Fruit fly (Drosophila melanogaster) whole organism, embryonic: ENCODE data around the gene CG14212.

Experiments used
- C15 ChIP-seq: fragments of 200-800 bp; sonication (Bioruptor generic); IDR thresholded peaks from 3 replicates; pipeline ENCODE4 v1.3.6; 2022; ENCODE audit warnings: missing biosample characterization, missing genetic modification characterization
- CG10366 ChIP-seq: fragments of 200-800 bp; sonication (Bioruptor generic); IDR thresholded peaks from 2 replicates; pipeline ENCODE4 v1.3.6; 2022; ENCODE audit warnings: missing biosample characterization, missing genetic modification characterization
- CG11695 ChIP-seq: fragments of 200-800 bp; sonication (Bioruptor generic); IDR thresholded peaks from 3 replicates; pipeline ENCODE4 v1.3.6; 2022; ENCODE audit warnings: missing biosample characterization, missing genetic modification characterization
- CG1233 ChIP-seq: fragments of 200-800 bp; sonication (Bioruptor generic); optimal IDR thresholded peaks from 4 replicates; lab custom pipeline; 2018; ENCODE audit warnings: missing biosample characterization, mild to moderate bottlenecking, missing genetic modification characterization
- CG12744 ChIP-seq: fragments of 200-800 bp; sonication (Bioruptor generic); optimal IDR thresholded peaks from 2 replicates; lab custom pipeline; 2016; ENCODE audit warnings: missing biosample characterization, missing genetic modification characterization
- CG14050 ChIP-seq: fragments of 200-800 bp; sonication (Bioruptor generic); IDR thresholded peaks from 3 replicates; pipeline ENCODE4 v1.3.6; 2022; ENCODE audit warnings: missing biosample characterization, missing genetic modification characterization
- CG15073 ChIP-seq: fragments of 200-800 bp; sonication (Bioruptor generic); optimal IDR thresholded peaks from 2 replicates; lab custom pipeline; 2016; ENCODE audit warnings: missing biosample characterization, missing genetic modification characterization
- CG15601 ChIP-seq: fragments of 200-800 bp; sonication (Bioruptor generic); optimal IDR thresholded peaks from 3 replicates; lab custom pipeline; 2019; ENCODE audit warnings: missing biosample characterization, mild to moderate bottlenecking, missing genetic modification characterization, moderate library complexity
- CG16779 ChIP-seq: fragments of 200-800 bp; sonication (Bioruptor generic); IDR thresholded peaks from 2 replicates; pipeline ENCODE4 v1.3.6; 2022; ENCODE audit warnings: missing biosample characterization, missing genetic modification characterization
- CG17359 ChIP-seq: fragments of 200-800 bp; sonication (Bioruptor generic); optimal IDR thresholded peaks from 3 replicates; lab custom pipeline; 2018; ENCODE audit warnings: missing biosample characterization, mild to moderate bottlenecking, missing genetic modification characterization, moderate library complexity
- CG17568 ChIP-seq: fragments of 200-800 bp; sonication (Bioruptor generic); optimal IDR thresholded peaks from 2 replicates; lab custom pipeline; 2018; ENCODE audit warnings: missing biosample characterization, mild to moderate bottlenecking, missing genetic modification characterization, moderate library complexity
- CG17829 ChIP-seq: fragments of 200-800 bp; optimal IDR thresholded peaks from 2 replicates; lab custom pipeline; 2019; ENCODE audit warnings: missing biosample characterization, mild to moderate bottlenecking, missing genetic modification characterization, moderate library complexity
- CG18619 ChIP-seq: fragments of 200-800 bp; sonication (Bioruptor generic); optimal IDR thresholded peaks from 3 replicates; lab custom pipeline; 2017; ENCODE audit warnings: missing biosample characterization, mild to moderate bottlenecking, missing genetic modification characterization
- CG31441 ChIP-seq: fragments of 200-800 bp; sonication (Bioruptor generic); IDR thresholded peaks from 2 replicates; pipeline ENCODE4 v1.3.6; 2022; ENCODE audit warnings: missing biosample characterization, missing genetic modification characterization
- CG3407 ChIP-seq: fragments of 200-800 bp; sonication (Bioruptor generic); optimal IDR thresholded peaks from 2 replicates; lab custom pipeline; 2018; ENCODE audit warnings: missing biosample characterization, mild to moderate bottlenecking, missing genetic modification characterization
- CG4707 ChIP-seq: fragments of 200-800 bp; sonication (Bioruptor generic); optimal IDR thresholded peaks from 2 replicates; lab custom pipeline; 2018; ENCODE audit warnings: missing biosample characterization, mild to moderate bottlenecking, missing genetic modification characterization, moderate library complexity
- CG7372 ChIP-seq: fragments of 200-800 bp; sonication (Bioruptor generic); IDR thresholded peaks from 2 replicates; pipeline ENCODE4 v1.3.6; 2022; ENCODE audit warnings: missing biosample characterization, missing genetic modification characterization
- CG7556 ChIP-seq: fragments of 200-800 bp; sonication (Bioruptor generic); optimal IDR thresholded peaks from 2 replicates; lab custom pipeline; 2017; ENCODE audit warnings: missing biosample characterization, mild to moderate bottlenecking, missing genetic modification characterization
- CG7963 ChIP-seq: fragments of 200-800 bp; sonication (Bioruptor generic); IDR thresholded peaks from 3 replicates; pipeline ENCODE4 v1.3.6; 2022; ENCODE audit warnings: missing biosample characterization, missing genetic modification characterization; ENCODE audit not compliant: partially characterized antibody
- CG8359 ChIP-seq: fragments of 200-800 bp; sonication (Bioruptor generic); optimal IDR thresholded peaks from 2 replicates; lab custom pipeline; 2017; ENCODE audit warnings: missing biosample characterization, mild to moderate bottlenecking, missing genetic modification characterization, borderline replicate concordance
- CG8388 ChIP-seq: fragments of 200-800 bp; sonication (Bioruptor generic); optimal IDR thresholded peaks from 2 replicates; lab custom pipeline; 2019; ENCODE audit warnings: missing biosample characterization, mild to moderate bottlenecking, missing genetic modification characterization, moderate library complexity
- CG9437 ChIP-seq: fragments of 200-800 bp; sonication (Bioruptor generic); optimal IDR thresholded peaks from 2 replicates; lab custom pipeline; 2018; ENCODE audit warnings: missing biosample characterization, mild to moderate bottlenecking, missing genetic modification characterization
- Dip2 ChIP-seq: fragments of 200-800 bp; sonication (Bioruptor generic); IDR thresholded peaks from 2 replicates; pipeline ENCODE4 v1.3.6; 2022; ENCODE audit warnings: missing biosample characterization, missing genetic modification characterization
- Eip74EF ChIP-seq, 2 experiments: fragments of 200-800 bp in 1 of 2; fragments of >200 bp in 1 of 2; sonication (Bioruptor generic) in 1 of 2; optimal IDR thresholded peaks; 2 replicates each; lab custom pipeline; 2017 to 2019; ENCODE audit warnings: missing biosample characterization in 2 of 2, missing genetic modification characterization in 2 of 2, mild to moderate bottlenecking in 1 of 2, moderate library complexity in 1 of 2
- Kr ChIP-seq: fragments of 200-800 bp; sonication (Bioruptor generic); optimal IDR thresholded peaks from 2 replicates; lab custom pipeline; 2017; ENCODE audit warnings: missing biosample characterization, mild to moderate bottlenecking, missing genetic modification characterization
- Med ChIP-seq: fragments of 200-800 bp; sonication (Bioruptor generic); peaks from one replicate; lab custom pipeline; 2016; ENCODE audit warnings: missing biosample characterization, missing genetic modification characterization, mild to moderate bottlenecking, inconsistent platforms, moderate library complexity
- Meics ChIP-seq: fragments of 200-800 bp; sonication (Bioruptor generic); optimal IDR thresholded peaks from 2 replicates; lab custom pipeline; 2017; ENCODE audit warnings: missing biosample characterization, mild to moderate bottlenecking, missing genetic modification characterization
- Mes4 ChIP-seq: fragments of 200-800 bp; sonication (Bioruptor generic); optimal IDR thresholded peaks from 2 replicates; lab custom pipeline; 2016; ENCODE audit warnings: missing biosample characterization, missing genetic modification characterization
- Mrtf ChIP-seq: fragments of 200-800 bp; sonication (Bioruptor generic); IDR thresholded peaks from 3 replicates; pipeline ENCODE4 v1.3.6; 2022; ENCODE audit warnings: missing biosample characterization, missing genetic modification characterization
- Nf-YC ChIP-seq: fragments of 200-800 bp; optimal IDR thresholded peaks from 3 replicates; lab custom pipeline; 2019; ENCODE audit warnings: missing biosample characterization, mild to moderate bottlenecking, missing genetic modification characterization, moderate library complexity
- NfI ChIP-seq: fragments of 200-800 bp; sonication (Bioruptor generic); optimal IDR thresholded peaks from 3 replicates; lab custom pipeline; 2018; ENCODE audit warnings: missing biosample characterization, mild to moderate bottlenecking, missing genetic modification characterization, moderate library complexity
- Opbp ChIP-seq: fragments of 200-800 bp; sonication (Bioruptor generic); IDR thresholded peaks from 3 replicates; pipeline ENCODE4 v1.3.6; 2022; ENCODE audit warnings: missing biosample characterization, missing genetic modification characterization; ENCODE audit not compliant: partially characterized antibody
- Poxn ChIP-seq: fragments of 200-800 bp; sonication (Bioruptor generic); IDR thresholded peaks from 2 replicates; pipeline ENCODE4 v1.3.6; 2022; ENCODE audit warnings: missing biosample characterization, missing genetic modification characterization
- Sin3A ChIP-seq: fragments of >200 bp; optimal IDR thresholded peaks from 2 replicates; lab custom pipeline; 2018
- amos ChIP-seq: fragments of 200-800 bp; sonication (Bioruptor generic); IDR thresholded peaks from 2 replicates; pipeline ENCODE4 v1.3.6; 2022; ENCODE audit warnings: missing biosample characterization, missing genetic modification characterization; ENCODE audit not compliant: partially characterized antibody
- ato ChIP-seq: fragments of 200-800 bp; sonication (Bioruptor generic); IDR thresholded peaks from 2 replicates; pipeline ENCODE4 v1.3.6; 2022; ENCODE audit warnings: missing biosample characterization, missing genetic modification characterization; ENCODE audit not compliant: partially characterized antibody
- bowl ChIP-seq: fragments of 200-800 bp; sonication (Bioruptor generic); IDR thresholded peaks from 2 replicates; pipeline ENCODE4 v1.3.6; 2022; ENCODE audit warnings: missing biosample characterization, missing genetic modification characterization
- ci ChIP-seq: fragments of 200-800 bp; sonication (Bioruptor generic); IDR thresholded peaks from 3 replicates; pipeline ENCODE4 v1.3.6; 2022; ENCODE audit warnings: missing biosample characterization, missing genetic modification characterization
- dati ChIP-seq: fragments of 200-800 bp; sonication (Bioruptor generic); IDR thresholded peaks from 2 replicates; pipeline ENCODE4 v1.3.6; 2022; ENCODE audit warnings: missing biosample characterization, missing genetic modification characterization
- gem ChIP-seq: fragments of 200-800 bp; sonication (Bioruptor generic); optimal IDR thresholded peaks from 2 replicates; lab custom pipeline; 2019; ENCODE audit warnings: missing biosample characterization, mild to moderate bottlenecking, missing genetic modification characterization, moderate library complexity
- hth ChIP-seq: fragments of >200 bp; optimal IDR thresholded peaks from 2 replicates; lab custom pipeline; 2017; ENCODE audit warnings: inconsistent platforms
- ken ChIP-seq: fragments of 200-800 bp; sonication (Bioruptor generic); IDR thresholded peaks from 3 replicates; pipeline ENCODE4 v1.3.6; 2022; ENCODE audit warnings: missing biosample characterization, missing genetic modification characterization
- lmd ChIP-seq: fragments of 200-800 bp; sonication (Bioruptor generic); IDR thresholded peaks from 2 replicates; pipeline ENCODE4 v1.3.6; 2022; ENCODE audit warnings: missing biosample characterization, missing genetic modification characterization
- oc ChIP-seq: fragments of 200-800 bp; sonication (Bioruptor generic); optimal IDR thresholded peaks from 2 replicates; lab custom pipeline; 2018; ENCODE audit warnings: missing biosample characterization, mild to moderate bottlenecking, missing genetic modification characterization, moderate library complexity
- p53 ChIP-seq: fragments of 200-800 bp; sonication (Bioruptor generic); optimal IDR thresholded peaks from 2 replicates; lab custom pipeline; 2016; ENCODE audit warnings: missing biosample characterization, missing genetic modification characterization
- pnt ChIP-seq: fragments of 200-800 bp; sonication (Bioruptor generic); optimal IDR thresholded peaks from 3 replicates; lab custom pipeline; 2016; ENCODE audit warnings: missing biosample characterization, missing genetic modification characterization
- sisA ChIP-seq: fragments of 200-800 bp; sonication (Bioruptor generic); IDR thresholded peaks from 2 replicates; pipeline ENCODE4 v1.3.6; 2022; ENCODE audit warnings: missing biosample characterization, missing genetic modification characterization
- stwl ChIP-seq: fragments of 200-800 bp; sonication (Bioruptor generic); optimal IDR thresholded peaks from 3 replicates; lab custom pipeline; 2018; ENCODE audit warnings: missing biosample characterization, mild to moderate bottlenecking, missing genetic modification characterization, moderate library complexity
- sug ChIP-seq: fragments of 200-800 bp; optimal IDR thresholded peaks from 2 replicates; lab custom pipeline; 2019; ENCODE audit warnings: missing biosample characterization, mild to moderate bottlenecking, missing genetic modification characterization, moderate library complexity
- zen ChIP-seq: fragments of 200-800 bp; sonication (Bioruptor generic); optimal IDR thresholded peaks from 3 replicates; lab custom pipeline; 2018; ENCODE audit warnings: missing biosample characterization, mild to moderate bottlenecking, missing genetic modification characterization, moderate library complexity
- zfh1 ChIP-seq: fragments of 200-800 bp; sonication (Bioruptor generic); IDR thresholded peaks from 3 replicates; pipeline ENCODE4 v1.3.6; 2022; ENCODE audit warnings: missing biosample characterization, missing genetic modification characterization

The CG14212 gene

DNA sequence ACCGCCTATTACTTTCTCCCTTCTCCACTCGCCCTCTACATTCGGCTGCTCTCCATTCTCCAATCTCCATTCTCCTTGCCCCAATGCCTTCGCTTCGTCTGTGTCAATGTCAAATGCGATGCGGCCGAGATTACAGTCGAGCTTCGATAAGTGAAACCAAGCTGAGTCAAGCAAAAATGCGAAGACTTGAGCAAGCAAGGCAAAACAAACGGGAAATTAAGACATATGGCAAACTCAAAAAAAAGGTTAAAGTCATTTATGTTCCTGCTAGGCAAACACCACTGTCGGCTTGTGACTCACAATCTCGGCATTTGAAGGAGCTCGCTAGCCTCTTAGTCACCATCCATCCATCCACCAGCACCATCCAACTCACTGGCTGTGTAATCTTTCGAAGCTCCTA lies 42.9 kb downstream of the CG14212 start (continued):
- TF ChIP-seq Med (GFP tag; lab: Kevin White, UChicago) (peak; percentile 100), C15 (GFP tag; lab: Robert Waterston, UW) (peak; percentile 77), oc (tag; lab: Kevin White, UChicago) (peak; percentile 97), gem (tag; lab: Kevin White, UChicago) (peak; percentile 97), CG17829 (tag; lab: Kevin White, UChicago) (peak; percentile 94), CG7372 (peak; percentile 86), Mrtf (GFP tag; lab: Robert Waterston, UW) (peak; percentile 95), CG4707 (GFP tag; lab: Kevin White, UChicago) (peak; percentile 93), CG8359 (GFP tag; lab: Kevin White, UChicago) (peak; percentile 81), Meics (peak; percentile 91), CG12744 (GFP tag; lab: Kevin White, UChicago) (peak; percentile 88), pnt (GFP tag; lab: Kevin White, UChicago) (peak; percentile 99), CG11695 (GFP tag; lab: Robert Waterston, UW) (peak; percentile 79), Sin3A (lab: Kevin White, UChicago) (no peak), sisA (GFP tag; lab: Robert Waterston, UW) (peak; percentile 95), ci (peak; percentile 98), Kr (GFP tag; lab: Kevin White, UChicago) (peak; percentile 79), sug (tag; lab: Kevin White, UChicago) (peak; percentile 94), bowl (GFP tag; lab: Robert Waterston, UW) (peak; percentile 93), stwl (peak; percentile 59), CG7963 (GFP tag; lab: Robert Waterston, UW) (no peak), Eip74EF (GFP tag; optimal IDR thresholded peaks at IDR 0.05; lab: Kevin White, UChicago) (peak in 1 of 2 experiments; percentile 91), CG1233 (GFP tag; lab: Kevin White, UChicago) (peak; percentile 91), dati (GFP tag; lab: Robert Waterston, UW) (peak; percentile 79), CG31441 (GFP tag; lab: Robert Waterston, UW) (peak; percentile 91), Opbp (no peak), CG16779 (GFP tag; lab: Robert Waterston, UW) (peak; percentile 90), CG3407 (peak; percentile 95), amos (no peak), CG8388 (GFP tag; lab: Kevin White, UChicago) (peak; percentile 94), Mes4 (GFP tag; lab: Kevin White, UChicago) (peak; percentile 97), CG17568 (GFP tag; lab: Kevin White, UChicago) (no peak), NfI (GFP tag; lab: Kevin White, UChicago) (peak; percentile 98), ato (no peak), zfh1 (peak; percentile 96), CG15073 (peak; percentile 86), CG10366 (GFP tag; lab: Robert Waterston, UW) (peak; percentile 97), CG7556 (GFP tag; lab: Kevin White, UChicago) (peak; percentile 95), CG17359 (tag; lab: Kevin White, UChicago) (peak; percentile 93), Dip2 (GFP tag; lab: Robert Waterston, UW) (peak; percentile 45; the same call in 1 of the 2 replicates), p53 (peak; percentile 95), Nf-YC (tag; lab: Kevin White, UChicago) (peak; percentile 72), CG15601 (tag; lab: Kevin White, UChicago) (peak; percentile 95), CG9437 (peak; percentile 86), lmd (peak; percentile 92), hth (lab: Kevin White, UChicago) (no peak), CG18619 (GFP tag; lab: Kevin White, UChicago) (peak; percentile 94), ken (peak; percentile 97), CG14050 (GFP tag; lab: Robert Waterston, UW) (peak; percentile 92), Poxn (GFP tag; lab: Robert Waterston, UW) (peak; percentile 85), zen (tag; lab: Kevin White, UChicago) (peak; percentile 89)
